Worm (Caenorhabditis elegans) whole organism, young adult: Measurements from ENCODE around the gene H10E21.5.

Source experiments
- B0336.3 ChIP-seq: fragments of 200-800 bp; sonication (Bioruptor generic); IDR thresholded peaks from 2 replicates; pipeline ENCODE4 v1.3.6; 2022; ENCODE audit warnings: missing genetic modification characterization, missing compliant biosample characterization
- C17E4.6 ChIP-seq: fragments of 200-800 bp; sonication (Bioruptor generic); IDR thresholded peaks from 2 replicates; pipeline ENCODE4 v1.3.6; 2022; ENCODE audit warnings: missing genetic modification reagents, missing genetic modification characterization, missing compliant biosample characterization
- F10E7.11 ChIP-seq: sonication (generic microtip); optimal IDR thresholded peaks from 2 replicates; lab custom pipeline; 2017; ENCODE audit warnings: mild to moderate bottlenecking, missing genetic modification characterization, moderate library complexity, missing compliant biosample characterization
- F33H1.4 ChIP-seq: fragments of 200-800 bp; sonication (Bioruptor generic); IDR thresholded peaks from 2 replicates; pipeline ENCODE4 v1.3.6; 2022; ENCODE audit warnings: missing genetic modification reagents, missing genetic modification characterization, missing compliant biosample characterization
- F49E8.2 ChIP-seq: sonication (generic microtip); optimal IDR thresholded peaks from 3 replicates; lab custom pipeline; 2017; ENCODE audit warnings: missing genetic modification characterization, mild to moderate bottlenecking, missing compliant biosample characterization, antibody characterized with exemption, moderate library complexity; ENCODE audit not compliant: insufficient read depth
- Y53G8AR.9 ChIP-seq: fragments of 200-800 bp; sonication (Bioruptor generic); conservative IDR thresholded peaks from 2 replicates; pipeline ENCODE4 v1.3.6; 2022; ENCODE audit warnings: missing genetic modification reagents, missing genetic modification characterization, missing compliant biosample characterization
- Y79H2A.3 ChIP-seq: fragments of 200-800 bp; sonication (Bioruptor generic); conservative IDR thresholded peaks from 2 replicates; pipeline ENCODE4 v1.3.6; 2022; ENCODE audit warnings: missing genetic modification reagents, missing genetic modification characterization, missing compliant biosample characterization
- Y95B8A.8 ChIP-seq: fragments of 200-800 bp; sonication (Bioruptor generic); IDR thresholded peaks from 2 replicates; pipeline ENCODE4 v1.3.6; 2022; ENCODE audit warnings: missing genetic modification reagents, missing genetic modification characterization, missing compliant biosample characterization
- ama-1 ChIP-seq, 3 experiments: fragments of 150-350 bp in 1 of 3; sonication (generic microtip) in 2 of 3; optimal IDR thresholded peaks; 2 replicates each; lab custom pipeline; 2014 to 2018; ENCODE audit warnings: missing biosample characterization in 2 of 3, missing genetic modification characterization in 2 of 3, missing genetic modification reagents in 2 of 3
- athp-1 ChIP-seq: sonication (generic microtip); optimal IDR thresholded peaks from 2 replicates; lab custom pipeline; 2017; ENCODE audit warnings: mild to moderate bottlenecking, missing genetic modification characterization, missing compliant biosample characterization
- attf-3 ChIP-seq: fragments of 200-800 bp; sonication (Bioruptor generic); conservative IDR thresholded peaks from 2 replicates; pipeline ENCODE4 v1.3.6; 2022; ENCODE audit warnings: missing genetic modification reagents, missing genetic modification characterization, missing compliant biosample characterization
- attf-5 ChIP-seq: fragments of 200-800 bp; sonication (Bioruptor generic); optimal IDR thresholded peaks from 2 replicates; lab custom pipeline; 2018; ENCODE audit warnings: mild to moderate bottlenecking, missing genetic modification characterization, missing compliant biosample characterization
- cebp-2 ChIP-seq: fragments of 200-800 bp; sonication (Bioruptor generic); IDR thresholded peaks from 2 replicates; pipeline ENCODE4 v1.3.6; 2022; ENCODE audit warnings: missing genetic modification characterization, missing compliant biosample characterization
- ceh-58 ChIP-seq: fragments of 200-800 bp; sonication (Bioruptor generic); IDR thresholded peaks from 2 replicates; pipeline ENCODE4 v1.3.6; 2022; ENCODE audit warnings: missing genetic modification characterization, missing compliant biosample characterization
- efl-1 ChIP-seq: fragments of 150-350 bp; optimal IDR thresholded peaks from 2 replicates; lab custom pipeline; 2014; ENCODE audit warnings: missing biosample characterization, missing genetic modification reagents, missing genetic modification characterization
- egl-18 ChIP-seq: fragments of 200-800 bp; sonication (Bioruptor generic); IDR thresholded peaks from 2 replicates; pipeline ENCODE4 v1.3.6; 2022; ENCODE audit warnings: missing genetic modification reagents, missing genetic modification characterization, missing compliant biosample characterization
- egrh-3 ChIP-seq: fragments of 200-800 bp; sonication (Bioruptor generic); IDR thresholded peaks from 2 replicates; pipeline ENCODE4 v1.3.6; 2022; ENCODE audit warnings: missing genetic modification reagents, missing genetic modification characterization, missing compliant biosample characterization
- ekl-4 ChIP-seq: fragments of 200-800 bp; sonication (Bioruptor generic); IDR thresholded peaks from 2 replicates; pipeline ENCODE4 v1.3.6; 2022; ENCODE audit warnings: missing genetic modification reagents, missing genetic modification characterization, missing compliant biosample characterization
- ets-4 ChIP-seq: fragments of 200-800 bp; sonication (Bioruptor generic); optimal IDR thresholded peaks from 2 replicates; lab custom pipeline; 2018; ENCODE audit warnings: mild to moderate bottlenecking, missing genetic modification characterization, missing compliant biosample characterization
- gei-17 ChIP-seq: fragments of 200-800 bp; sonication (Bioruptor generic); optimal IDR thresholded peaks from 2 replicates; lab custom pipeline; 2018; ENCODE audit warnings: mild to moderate bottlenecking, missing genetic modification characterization, missing compliant biosample characterization
- him-1 ChIP-seq: sonication (generic microtip); optimal IDR thresholded peaks from 2 replicates; lab custom pipeline; 2016; ENCODE audit warnings: missing genotype, missing genetic modification reagents, missing genetic modification characterization, missing compliant biosample characterization
- hlh-12 ChIP-seq: sonication (generic microtip); optimal IDR thresholded peaks from 2 replicates; lab custom pipeline; 2016; ENCODE audit warnings: missing genetic modification characterization, missing compliant biosample characterization
- lag-1 ChIP-seq: fragments of 200-800 bp; sonication (Bioruptor generic); IDR thresholded peaks from 2 replicates; pipeline ENCODE4 v1.3.6; 2022; ENCODE audit warnings: missing genetic modification reagents, missing genetic modification characterization, missing compliant biosample characterization
- lsl-1 ChIP-seq: fragments of 200-800 bp; sonication (Bioruptor generic); optimal IDR thresholded peaks from 2 replicates; lab custom pipeline; 2018; ENCODE audit warnings: mild to moderate bottlenecking, missing genetic modification characterization, moderate library complexity, missing compliant biosample characterization
- madf-3 ChIP-seq: fragments of 200-800 bp; sonication (Bioruptor generic); IDR thresholded peaks from 2 replicates; pipeline ENCODE4 v1.3.6; 2022; ENCODE audit warnings: missing genetic modification reagents, missing genetic modification characterization, missing compliant biosample characterization
- madf-8 ChIP-seq: fragments of 200-800 bp; sonication (Bioruptor generic); conservative IDR thresholded peaks from 2 replicates; pipeline ENCODE4 v1.3.6; 2022; ENCODE audit warnings: missing genetic modification reagents, missing genetic modification characterization, missing compliant biosample characterization
- mel-28 ChIP-seq: sonication (generic microtip); optimal IDR thresholded peaks from 2 replicates; lab custom pipeline; 2016; ENCODE audit warnings: borderline replicate concordance, mild to moderate bottlenecking, missing genetic modification characterization, missing compliant biosample characterization
- mxl-1 ChIP-seq: sonication (generic microtip); optimal IDR thresholded peaks from 2 replicates; lab custom pipeline; 2016; ENCODE audit warnings: missing genetic modification characterization, missing compliant biosample characterization
- nfya-1 ChIP-seq: sonication (generic microtip); optimal IDR thresholded peaks from 2 replicates; lab custom pipeline; 2017; ENCODE audit warnings: antibody characterized with exemption, missing compliant biosample characterization, missing genetic modification characterization, borderline replicate concordance; ENCODE audit not compliant: insufficient read depth
- nfyb-1 ChIP-seq: fragments of 200-800 bp; sonication (Bioruptor generic); IDR thresholded peaks from 2 replicates; pipeline ENCODE4 v1.3.6; 2022; ENCODE audit warnings: missing genetic modification reagents, missing genetic modification characterization, missing compliant biosample characterization
- nhr-80 ChIP-seq: sonication (generic microtip); optimal IDR thresholded peaks from 2 replicates; lab custom pipeline; 2016; ENCODE audit warnings: missing genetic modification characterization, missing compliant biosample characterization
- pbrm-1 ChIP-seq: fragments of 200-800 bp; sonication (Bioruptor generic); IDR thresholded peaks from 2 replicates; pipeline ENCODE4 v1.3.6; 2022; ENCODE audit warnings: missing genetic modification reagents, missing genetic modification characterization, missing compliant biosample characterization
- pha-4 ChIP-seq: fragments of 150-350 bp; sonication (generic microtip); optimal IDR thresholded peaks from 2 replicates; lab custom pipeline; 2014; ENCODE audit warnings: missing biosample characterization, missing genetic modification reagents, missing genetic modification characterization
- rcor-1 ChIP-seq: fragments of 200-800 bp; sonication (Bioruptor generic); IDR thresholded peaks from 2 replicates; pipeline ENCODE4 v1.3.6; 2022; ENCODE audit warnings: missing genetic modification reagents, missing genetic modification characterization, missing compliant biosample characterization
- snpc-1.3 ChIP-seq: sonication (generic microtip); optimal IDR thresholded peaks from 2 replicates; lab custom pipeline; 2017; ENCODE audit warnings: missing genetic modification characterization, mild to moderate bottlenecking, missing compliant biosample characterization, antibody characterized with exemption, moderate library complexity, missing genotype, missing genetic modification reagents; ENCODE audit not compliant: insufficient read depth
- snpc-3.4 ChIP-seq: sonication (generic microtip); optimal IDR thresholded peaks from 2 replicates; lab custom pipeline; 2017; ENCODE audit warnings: missing genetic modification characterization, mild to moderate bottlenecking, missing compliant biosample characterization, antibody characterized with exemption, moderate library complexity, missing genotype, missing genetic modification reagents
- unc-62 ChIP-seq: fragments of 150-350 bp; optimal IDR thresholded peaks from 2 replicates; lab custom pipeline; 2014; ENCODE audit warnings: missing biosample characterization, missing genetic modification reagents, missing genetic modification characterization
- zfh-2 ChIP-seq: fragments of 200-800 bp; sonication (Bioruptor generic); conservative IDR thresholded peaks from 2 replicates; pipeline ENCODE4 v1.3.6; 2022; ENCODE audit warnings: missing genetic modification reagents, missing genetic modification characterization, missing compliant biosample characterization
- ztf-26 ChIP-seq: sonication (generic microtip); optimal IDR thresholded peaks from 2 replicates; lab custom pipeline; 2017; ENCODE audit warnings: missing genetic modification characterization, missing compliant biosample characterization
- ztf-28 ChIP-seq: fragments of 200-800 bp; sonication (Bioruptor generic); IDR thresholded peaks from 2 replicates; pipeline ENCODE4 v1.3.6; 2022; ENCODE audit warnings: missing genetic modification reagents, missing genetic modification characterization, missing compliant biosample characterization

H10E21.5 gene

DNA sequence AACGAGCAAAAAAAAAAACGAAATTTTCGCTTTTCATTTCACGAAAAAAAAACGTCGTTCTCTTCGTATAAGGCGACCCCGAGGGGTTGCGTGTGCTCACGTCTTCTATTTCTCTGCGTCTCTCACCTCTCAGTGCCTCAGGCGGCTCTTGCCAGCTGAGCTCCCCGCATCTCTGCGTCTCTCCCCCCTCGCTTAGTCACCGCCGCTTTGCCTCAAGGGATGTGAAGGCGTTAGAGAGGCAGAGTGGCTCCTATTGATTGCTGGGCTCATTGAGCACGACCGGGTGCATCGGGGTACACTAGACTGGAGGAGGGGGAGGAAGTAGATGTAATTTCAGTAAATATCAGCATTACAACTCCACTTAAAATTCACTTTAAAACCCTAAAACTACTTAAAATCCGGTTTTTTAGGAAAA, 1.8 kb upstream of the H10E21.5 start (continued):
- TF ChIP-seq lsl-1 (GFP tag; lab: Kevin White, UChicago) (no peak), ekl-4 (no peak), mel-28 (no peak), madf-3 (GFP tag; lab: Robert Waterston, UW) (no peak), attf-3 (no peak), egrh-3 (GFP tag; lab: Robert Waterston, UW) (peak; percentile 79), F10E7.11 (no peak), athp-1 (tag; lab: Kevin White, UChicago) (no peak), madf-8 (no peak), pbrm-1 (GFP tag; lab: Robert Waterston, UW) (0 out of 2 replicates have a peak, but pooled peaks have one; percentile 24), F33H1.4 (no peak), Y95B8A.8 (no peak), cebp-2 (GFP tag; lab: Robert Waterston, UW) (no peak), ztf-26 (tag; lab: Kevin White, UChicago) (no peak), Y53G8AR.9 (GFP tag; lab: Robert Waterston, UW) (no peak), hlh-12 (no peak), him-1 (tag; lab: Kevin White, UChicago) (no peak), egl-18 (GFP tag; lab: Robert Waterston, UW) (no peak), nfya-1 (no peak), F49E8.2 (tag; lab: Kevin White, UChicago) (no peak), ztf-28 (GFP tag; lab: Robert Waterston, UW) (no peak), nhr-80 (tag; lab: Kevin White, UChicago) (no peak), Y79H2A.3 (GFP tag; lab: Robert Waterston, UW) (no peak), gei-17 (no peak), mxl-1 (tag; lab: Kevin White, UChicago) (no peak), B0336.3 (no peak), C17E4.6 (GFP tag; lab: Robert Waterston, UW) (no peak), pha-4 (tag; lab: Kevin White, UChicago) (no peak), rcor-1 (GFP tag; lab: Robert Waterston, UW) (no peak), snpc-3.4 (tag; lab: Kevin White, UChicago) (no peak), nfyb-1 (GFP tag; lab: Robert Waterston, UW) (peak; percentile 61; the same call in 1 of the 2 replicates), attf-5 (GFP tag; lab: Kevin White, UChicago) (peak; percentile 22), ceh-58 (GFP tag; lab: Robert Waterston, UW) (no peak), ets-4 (no peak), lag-1 (GFP tag; lab: Robert Waterston, UW) (no peak), snpc-1.3 (tag; lab: Kevin White, UChicago) (no peak), efl-1 (GFP tag; lab: Kevin White, UChicago) (no peak)

DNA sequence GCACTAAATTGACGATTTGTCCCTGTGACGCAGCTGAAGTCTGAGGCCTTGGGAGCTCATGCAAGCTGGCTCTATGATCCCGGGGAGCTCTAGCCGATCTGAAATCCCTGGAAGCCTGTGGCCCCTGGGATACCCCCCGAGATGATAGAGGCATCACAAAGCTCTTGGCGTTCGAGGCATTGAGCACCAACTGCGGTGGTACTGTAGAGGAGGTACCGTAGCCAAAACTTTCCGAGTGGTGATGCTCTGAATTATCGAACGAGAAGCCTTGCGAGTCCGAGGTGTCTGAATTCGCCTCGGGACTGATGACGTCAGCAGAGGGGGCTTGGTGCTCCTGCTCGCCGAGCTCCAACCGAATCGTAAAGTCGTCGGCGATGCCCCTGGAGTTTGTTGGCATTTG, 2.5 kb downstream of the H10E21.5 start:
- no peak for TF ChIP-seq unc-62 (GFP tag; lab: Kevin White, UChicago)
- TF ChIP-seq zfh-2 (GFP tag; lab: Robert Waterston, UW): peak; percentile 79
- TF ChIP-seq ama-1 (optimal IDR thresholded peaks at IDR 0.05; lab: Kevin White, UChicago): no peak
- TF ChIP-seq ama-1 (GFP tag; optimal IDR thresholded peaks at IDR 0.05; lab: Kevin White, UChicago): peak in 1 of 2 experiments; percentile 17
